Fruit fly (Drosophila melanogaster) whole organism, adult: ENCODE results near the gene CG6785.
"Not testable (repeated sequence)": the region's sequence is repeated elsewhere in the genome, so short reads cannot be mapped to it uniquely, and the experiment has no call there.

Experiments
- CG11617 ChIP-seq: fragments of 200-800 bp; sonication (Bioruptor generic); optimal IDR thresholded peaks from 2 replicates; lab custom pipeline; 2017; ENCODE audit warnings: mild to moderate bottlenecking, missing biosample characterization, missing genetic modification reagents, missing genetic modification characterization
- CG12768 ChIP-seq: fragments of 200-800 bp; sonication (Bioruptor generic); optimal IDR thresholded peaks from 2 replicates; lab custom pipeline; 2017; ENCODE audit warnings: missing biosample characterization, missing genetic modification characterization, mild to moderate bottlenecking, moderate library complexity, missing genetic modification reagents
- CG1620 ChIP-seq: fragments of 200-800 bp; sonication (Bioruptor generic); optimal IDR thresholded peaks from 2 replicates; lab custom pipeline; 2016; ENCODE audit warnings: missing biosample characterization, missing genetic modification characterization
- CG33017 ChIP-seq: fragments of 200-800 bp; sonication (Bioruptor generic); optimal IDR thresholded peaks from 2 replicates; lab custom pipeline; 2018; ENCODE audit warnings: missing biosample characterization, mild to moderate bottlenecking, missing genetic modification characterization, moderate library complexity
- CG5204 ChIP-seq: fragments of 200-800 bp; sonication (Bioruptor generic); optimal IDR thresholded peaks from 2 replicates; lab custom pipeline; 2016; ENCODE audit warnings: missing biosample characterization, missing genetic modification characterization
- CG7045 ChIP-seq: fragments of 200-800 bp; sonication (Bioruptor generic); optimal IDR thresholded peaks from 2 replicates; lab custom pipeline; 2017; ENCODE audit warnings: missing biosample characterization, mild to moderate bottlenecking, missing genetic modification characterization
- CG7101 ChIP-seq: fragments of 200-800 bp; sonication (Bioruptor generic); optimal IDR thresholded peaks from 2 replicates; lab custom pipeline; 2018; ENCODE audit warnings: missing biosample characterization, mild to moderate bottlenecking, missing genetic modification characterization, moderate library complexity
- Clk ChIP-seq: fragments of 200-800 bp; sonication (Bioruptor generic); optimal IDR thresholded peaks from 2 replicates; lab custom pipeline; 2017; ENCODE audit warnings: missing biosample characterization, missing genetic modification characterization
- Hr96 ChIP-seq: fragments of 200-800 bp; sonication (Bioruptor generic); optimal IDR thresholded peaks from 2 replicates; lab custom pipeline; 2016; ENCODE audit warnings: missing biosample characterization, missing genetic modification characterization
- Mnt ChIP-seq: fragments of 200-800 bp; sonication (Bioruptor generic); optimal IDR thresholded peaks from 2 replicates; lab custom pipeline; 2016; ENCODE audit warnings: missing biosample characterization, mild to moderate bottlenecking, missing genetic modification characterization
- bab1 ChIP-seq: fragments of 200-800 bp; sonication (Bioruptor generic); optimal IDR thresholded peaks from 3 replicates; lab custom pipeline; 2019; ENCODE audit warnings: missing biosample characterization, mild to moderate bottlenecking, missing genetic modification characterization, moderate library complexity
- cic ChIP-seq: fragments of 200-800 bp; sonication (Bioruptor generic); optimal IDR thresholded peaks from 2 replicates; lab custom pipeline; 2017; ENCODE audit warnings: missing biosample characterization, mild to moderate bottlenecking, missing genetic modification characterization, moderate library complexity
- cnc ChIP-seq, 2 experiments: fragments of >200 bp; optimal IDR thresholded peaks; 2 replicates each; lab custom pipeline; 2017
- ovo ChIP-seq: fragments of 200-800 bp; sonication (Bioruptor generic); optimal IDR thresholded peaks from 2 replicates; lab custom pipeline; 2016; ENCODE audit warnings: missing biosample characterization, missing genetic modification characterization
- pad ChIP-seq: fragments of 200-800 bp; sonication (Bioruptor generic); optimal IDR thresholded peaks from 3 replicates; lab custom pipeline; 2017; ENCODE audit warnings: missing biosample characterization, missing genetic modification characterization, mild to moderate bottlenecking, moderate library complexity, missing genetic modification reagents
- tj ChIP-seq: fragments of 200-800 bp; sonication (Bioruptor generic); optimal IDR thresholded peaks from 3 replicates; lab custom pipeline; 2017; ENCODE audit warnings: missing biosample characterization, mild to moderate bottlenecking, missing genetic modification characterization, moderate library complexity
- toe ChIP-seq: fragments of 200-800 bp; sonication (Bioruptor generic); optimal IDR thresholded peaks from 2 replicates; lab custom pipeline; 2016; ENCODE audit warnings: missing biosample characterization, missing genetic modification characterization

CG6785 gene

DNA sequence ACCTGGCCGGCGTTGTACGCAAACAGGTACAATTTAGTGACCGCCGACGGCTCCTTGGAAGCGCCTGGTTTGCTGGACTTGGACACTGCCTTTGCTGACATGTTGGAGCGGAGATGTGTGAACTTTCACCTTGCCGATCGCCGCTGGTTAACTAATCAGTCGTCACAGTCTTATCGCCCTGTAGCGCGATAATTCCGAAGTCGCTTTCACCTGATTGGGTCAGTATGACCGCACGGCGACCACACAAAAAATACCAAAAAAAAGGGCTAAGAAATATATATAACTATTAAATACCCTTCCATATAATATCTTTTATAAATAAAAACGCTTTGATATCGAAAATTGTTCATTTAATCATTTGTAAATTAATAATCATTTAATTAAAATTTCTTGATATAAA, 42.9 kb downstream of the CG6785 start, which contains the start of gene Hacd1:
TSS of gene Hacd1 (minus strand) at position 216 of the 400 bp plus-strand sequence.
- peak; percentile 70 for TF ChIP-seq CG12768 (GFP tag; lab: Kevin White, UChicago)
- TF ChIP-seq cic = peak; percentile 69
- TF ChIP-seq CG33017 (tag; lab: Kevin White, UChicago) = peak; percentile 17
- peak; percentile 5 for TF ChIP-seq Mnt (GFP tag; lab: Kevin White, UChicago)
- TF ChIP-seq CG7101 (tag; lab: Kevin White, UChicago) = no peak
- no peak for TF ChIP-seq Hr96 (GFP tag; lab: Kevin White, UChicago)
- no peak for TF ChIP-seq toe (GFP tag; lab: Kevin White, UChicago)
- TF ChIP-seq CG7045 = peak; percentile 41
- TF ChIP-seq Clk (GFP tag; lab: Kevin White, UChicago) = no peak
- no peak for TF ChIP-seq CG1620
- peak; percentile 38 for TF ChIP-seq bab1 (GFP tag; lab: Kevin White, UChicago)

DNA sequence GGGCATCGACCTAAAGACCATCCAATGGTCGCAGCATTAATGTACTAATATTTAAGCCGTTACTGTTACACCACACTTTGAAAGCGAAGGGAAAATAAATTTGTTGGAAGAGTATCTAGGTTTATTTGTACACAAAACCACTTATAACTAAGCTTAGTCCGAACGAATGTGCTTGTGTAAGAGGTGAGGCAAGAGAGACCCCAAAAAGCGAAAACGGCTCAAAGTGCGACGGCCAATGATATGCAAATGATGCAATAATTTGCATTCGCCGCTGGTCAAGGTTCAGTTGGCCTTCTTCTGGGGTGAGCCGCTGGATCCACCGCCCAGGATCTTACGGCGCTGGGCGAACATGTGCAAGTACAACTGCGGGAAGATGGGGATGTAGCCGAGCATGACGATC, 43.9 kb downstream of the CG6785 start:
- TF ChIP-seq tj = peak; percentile 42
- TF ChIP-seq CG7045 = no peak
- peak; percentile 58 for TF ChIP-seq CG12768 (GFP tag; lab: Kevin White, UChicago)

DNA sequence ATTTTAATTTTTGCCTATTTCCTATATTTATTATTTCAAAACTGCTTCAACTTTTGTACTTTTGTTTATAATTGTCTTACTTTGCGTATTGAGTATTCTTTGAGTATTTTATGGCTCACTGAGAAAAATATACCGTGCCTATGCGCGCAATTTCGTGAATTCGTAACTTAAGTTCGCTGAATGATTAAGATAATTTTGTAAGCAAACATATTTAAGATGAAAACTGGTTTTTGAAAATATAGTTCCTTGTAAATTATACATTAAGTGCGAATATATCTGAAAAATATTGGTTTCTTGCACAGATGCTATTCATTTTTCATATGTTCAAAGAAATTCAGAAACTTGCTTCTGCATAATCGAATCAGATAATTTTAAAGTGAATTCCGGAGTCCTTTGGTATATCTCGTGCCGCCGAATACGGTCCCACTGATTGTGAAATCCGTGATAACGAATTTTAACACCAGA, 45.7 kb downstream of the CG6785 start, which contains the start of the genes CG18787 and Nfs1:
TSS of gene CG18787 (minus strand) at position 101 of the 465 bp plus-strand sequence.
TSS of gene Nfs1 (plus strand) at position 415 of the 465 bp plus-strand sequence.
- not testable (repeated sequence) for TF ChIP-seq ovo (GFP tag; lab: Kevin White, UChicago); CG1620; CG7045

DNA sequence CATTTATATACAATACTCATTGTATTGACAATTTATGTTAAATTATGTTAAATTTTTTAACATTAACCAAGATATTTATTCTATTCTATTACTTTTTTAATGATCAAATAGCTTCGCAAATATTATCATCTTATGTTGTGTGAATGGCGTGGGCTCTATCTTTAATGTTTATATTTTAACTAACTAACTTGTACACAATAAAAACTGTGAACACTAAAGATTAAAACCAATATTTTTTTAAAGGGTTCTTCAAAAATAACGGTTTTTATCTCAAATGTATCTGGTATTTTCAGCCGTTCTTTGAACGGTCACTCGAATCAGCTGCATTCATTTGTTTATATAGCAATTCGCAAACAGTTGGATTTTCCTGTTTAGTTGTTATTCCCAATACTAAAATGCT, 48.5 kb downstream of the CG6785 start, which contains the start of gene Ada1-1:
TSS of gene Ada1-1 (plus strand) at position 301 of the 400 bp plus-strand sequence.
- not testable (repeated sequence) for TF ChIP-seq cnc (optimal IDR thresholded peaks at IDR 0.05; lab: Kevin White, UChicago); CG1620; CG5204 (GFP tag; lab: Kevin White, UChicago)

DNA sequence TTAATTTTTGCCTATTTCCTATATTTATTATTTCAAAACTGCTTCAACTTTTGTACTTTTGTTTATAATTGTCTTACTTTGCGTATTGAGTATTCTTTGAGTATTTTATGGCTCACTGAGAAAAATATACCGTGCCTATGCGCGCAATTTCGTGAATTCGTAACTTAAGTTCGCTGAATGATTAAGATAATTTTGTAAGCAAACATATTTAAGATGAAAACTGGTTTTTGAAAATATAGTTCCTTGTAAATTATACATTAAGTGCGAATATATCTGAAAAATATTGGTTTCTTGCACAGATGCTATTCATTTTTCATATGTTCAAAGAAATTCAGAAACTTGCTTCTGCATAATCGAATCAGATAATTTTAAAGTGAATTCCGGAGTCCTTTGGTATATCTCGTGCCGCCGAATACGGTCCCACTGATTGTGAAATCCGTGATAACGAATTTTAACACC, 49.6 kb downstream of the CG6785 start, which contains the start of the genes CG18789 and Qtzl:
TSS of gene CG18789 (minus strand) at position 101 of the 459 bp plus-strand sequence.
TSS of gene Qtzl (plus strand) at position 409 of the 459 bp plus-strand sequence.
- not testable (repeated sequence) for TF ChIP-seq CG1620; ovo (GFP tag; lab: Kevin White, UChicago); Clk (GFP tag; lab: Kevin White, UChicago)

DNA sequence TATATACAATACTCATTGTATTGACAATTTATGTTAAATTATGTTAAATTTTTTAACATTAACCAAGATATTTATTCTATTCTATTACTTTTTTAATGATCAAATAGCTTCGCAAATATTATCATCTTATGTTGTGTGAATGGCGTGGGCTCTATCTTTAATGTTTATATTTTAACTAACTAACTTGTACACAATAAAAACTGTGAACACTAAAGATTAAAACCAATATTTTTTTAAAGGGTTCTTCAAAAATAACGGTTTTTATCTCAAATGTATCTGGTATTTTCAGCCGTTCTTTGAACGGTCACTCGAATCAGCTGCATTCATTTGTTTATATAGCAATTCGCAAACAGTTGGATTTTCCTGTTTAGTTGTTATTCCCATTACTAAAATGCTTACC, 52.4 kb downstream of the CG6785 start, which contains the start of gene Ada1-2:
TSS of gene Ada1-2 (plus strand) at position 301 of the 400 bp plus-strand sequence.
- not testable (repeated sequence) for TF ChIP-seq pad, ovo, CG11617 (GFP tag; lab: Kevin White, UChicago)
